Fruit fly (Drosophila melanogaster) whole organism, embryonic: Measurements from ENCODE around the gene sro.

Experiments
- ATbp ChIP-seq: fragments of 200-800 bp; sonication (Bioruptor generic); optimal IDR thresholded peaks from 2 replicates; lab custom pipeline; 2017; ENCODE audit warnings: missing biosample characterization, mild to moderate bottlenecking, missing genetic modification characterization, missing genetic modification reagents
- Atf3 ChIP-seq: fragments of 200-800 bp; sonication (Bioruptor generic); optimal IDR thresholded peaks from 3 replicates; lab custom pipeline; 2016; ENCODE audit warnings: missing biosample characterization, missing genetic modification characterization
- CG10321 ChIP-seq: fragments of 200-800 bp; sonication (Bioruptor generic); IDR thresholded peaks from 2 replicates; pipeline ENCODE4 v1.3.6; 2022; ENCODE audit warnings: missing biosample characterization, missing genetic modification characterization
- CG10979 ChIP-seq: fragments of 200-800 bp; sonication (Bioruptor generic); optimal IDR thresholded peaks from 2 replicates; lab custom pipeline; 2018; ENCODE audit warnings: missing biosample characterization, mild to moderate bottlenecking, missing genetic modification characterization, moderate library complexity
- CG11504 ChIP-seq: fragments of 200-800 bp; sonication (Bioruptor generic); optimal IDR thresholded peaks from 3 replicates; lab custom pipeline; 2019; ENCODE audit warnings: missing biosample characterization, mild to moderate bottlenecking, missing genetic modification characterization, moderate library complexity
- CG12071 ChIP-seq: fragments of 200-800 bp; sonication (Bioruptor generic); optimal IDR thresholded peaks from 3 replicates; lab custom pipeline; 2018; ENCODE audit warnings: missing biosample characterization, mild to moderate bottlenecking, missing genetic modification characterization
- CG12942 ChIP-seq: fragments of 200-800 bp; sonication (Bioruptor generic); optimal IDR thresholded peaks from 3 replicates; lab custom pipeline; 2016; ENCODE audit warnings: missing biosample characterization, missing genetic modification characterization
- CG13296 ChIP-seq: fragments of 200-800 bp; sonication (Bioruptor generic); optimal IDR thresholded peaks from 3 replicates; lab custom pipeline; 2018; ENCODE audit warnings: missing biosample characterization, mild to moderate bottlenecking, missing genetic modification characterization
- CG17328 ChIP-seq: fragments of 200-800 bp; sonication (Bioruptor generic); IDR thresholded peaks from 2 replicates; pipeline ENCODE4 v1.3.6; 2022; ENCODE audit warnings: missing biosample characterization, missing genetic modification characterization
- CG17912 ChIP-seq: fragments of 200-800 bp; sonication (Bioruptor generic); optimal IDR thresholded peaks from 2 replicates; lab custom pipeline; 2018; ENCODE audit warnings: missing biosample characterization, mild to moderate bottlenecking, missing genetic modification characterization
- CG2202 ChIP-seq: fragments of 200-800 bp; sonication (Bioruptor generic); optimal IDR thresholded peaks from 2 replicates; lab custom pipeline; 2018; ENCODE audit warnings: missing biosample characterization, mild to moderate bottlenecking, missing genetic modification characterization
- CG2678 ChIP-seq: fragments of 200-800 bp; sonication (Bioruptor generic); optimal IDR thresholded peaks from 3 replicates; lab custom pipeline; 2019; ENCODE audit warnings: missing biosample characterization, mild to moderate bottlenecking, missing genetic modification characterization, moderate library complexity
- CG2875 ChIP-seq: fragments of 200-800 bp; sonication (Bioruptor generic); optimal IDR thresholded peaks from 2 replicates; lab custom pipeline; 2017; ENCODE audit warnings: missing biosample characterization, mild to moderate bottlenecking, missing genetic modification characterization, missing genetic modification reagents
- CG31441 ChIP-seq: fragments of 200-800 bp; sonication (Bioruptor generic); IDR thresholded peaks from 2 replicates; pipeline ENCODE4 v1.3.6; 2022; ENCODE audit warnings: missing biosample characterization, missing genetic modification characterization
- CG42726 ChIP-seq: fragments of 200-800 bp; sonication (Bioruptor generic); IDR thresholded peaks from 2 replicates; pipeline ENCODE4 v1.3.6; 2022; ENCODE audit warnings: missing biosample characterization, missing genetic modification characterization; ENCODE audit not compliant: partially characterized antibody
- CG8089 ChIP-seq: fragments of 200-800 bp; sonication (Bioruptor generic); optimal IDR thresholded peaks from 3 replicates; lab custom pipeline; 2016; ENCODE audit warnings: missing biosample characterization, missing genetic modification characterization
- CG9437 ChIP-seq: fragments of 200-800 bp; sonication (Bioruptor generic); optimal IDR thresholded peaks from 2 replicates; lab custom pipeline; 2018; ENCODE audit warnings: missing biosample characterization, mild to moderate bottlenecking, missing genetic modification characterization
- Dbx ChIP-seq: fragments of 200-800 bp; sonication (Bioruptor generic); IDR thresholded peaks from 3 replicates; pipeline ENCODE4 v1.3.6; 2022; ENCODE audit warnings: missing biosample characterization, missing genetic modification characterization
- Drgx ChIP-seq: fragments of 200-800 bp; sonication (Bioruptor generic); IDR thresholded peaks from 2 replicates; pipeline ENCODE4 v1.3.6; 2022; ENCODE audit warnings: missing biosample characterization, missing genetic modification characterization
- E2f2 ChIP-seq: fragments of 200-800 bp; sonication (Bioruptor generic); IDR thresholded peaks from 2 replicates; pipeline ENCODE4 v1.3.6; 2022; ENCODE audit warnings: missing biosample characterization, missing genetic modification characterization
- Eip74EF ChIP-seq, 2 experiments: fragments of 200-800 bp in 1 of 2; fragments of >200 bp in 1 of 2; sonication (Bioruptor generic) in 1 of 2; optimal IDR thresholded peaks; 2 replicates each; lab custom pipeline; 2017 to 2019; ENCODE audit warnings: missing biosample characterization in 2 of 2, missing genetic modification characterization in 2 of 2, mild to moderate bottlenecking in 1 of 2, moderate library complexity in 1 of 2
- HLH3B ChIP-seq: fragments of 200-800 bp; sonication (Bioruptor generic); IDR thresholded peaks from 2 replicates; pipeline ENCODE4 v1.3.6; 2022; ENCODE audit warnings: missing biosample characterization, missing genetic modification characterization
- Hmr ChIP-seq: fragments of 200-800 bp; sonication (Bioruptor generic); optimal IDR thresholded peaks from 3 replicates; lab custom pipeline; 2017; ENCODE audit warnings: mild to moderate bottlenecking, missing biosample characterization, missing genetic modification reagents, missing genetic modification characterization
- MBD-R2 ChIP-seq: fragments of 200-800 bp; sonication (Bioruptor generic); IDR thresholded peaks from 2 replicates; pipeline ENCODE4 v1.3.6; 2022; ENCODE audit warnings: missing biosample characterization, missing genetic modification characterization
- Med ChIP-seq: fragments of 200-800 bp; sonication (Bioruptor generic); peaks from one replicate; lab custom pipeline; 2016; ENCODE audit warnings: missing biosample characterization, missing genetic modification characterization, mild to moderate bottlenecking, inconsistent platforms, moderate library complexity
- Rx ChIP-seq: fragments of 200-800 bp; sonication (Bioruptor generic); IDR thresholded peaks from 2 replicates; pipeline ENCODE4 v1.3.6; 2022; ENCODE audit warnings: missing biosample characterization, missing genetic modification characterization
- Trl ChIP-seq, 3 experiments: fragments of >200 bp in 2 of 3; fragments of 200-800 bp in 1 of 3; sonication (Bioruptor generic) in 1 of 3; optimal IDR thresholded peaks; 2 replicates in 1 of 3; 3 replicates in 2 of 3; lab custom pipeline; 2016 to 2017; ENCODE audit warnings: missing biosample characterization in 1 of 3, missing genetic modification characterization in 1 of 3
- Xbp1 ChIP-seq: fragments of 200-800 bp; sonication (Bioruptor generic); optimal IDR thresholded peaks from 3 replicates; lab custom pipeline; 2016; ENCODE audit warnings: missing biosample characterization, mild to moderate bottlenecking, missing genetic modification characterization
- ato ChIP-seq: fragments of 200-800 bp; sonication (Bioruptor generic); IDR thresholded peaks from 2 replicates; pipeline ENCODE4 v1.3.6; 2022; ENCODE audit warnings: missing biosample characterization, missing genetic modification characterization; ENCODE audit not compliant: partially characterized antibody
- bsh ChIP-seq, 2 experiments: fragments of 200-800 bp; sonication (Bioruptor generic); optimal IDR thresholded peaks; 2 replicates each; lab custom pipeline; 2017 to 2018; ENCODE audit warnings: mild to moderate bottlenecking in 2 of 2, missing biosample characterization in 2 of 2, missing genetic modification characterization in 2 of 2, moderate library complexity in 1 of 2
- caup ChIP-seq: fragments of 200-800 bp; sonication (Bioruptor generic); optimal IDR thresholded peaks from 3 replicates; lab custom pipeline; 2017; ENCODE audit warnings: missing biosample characterization, mild to moderate bottlenecking, missing genetic modification characterization, moderate library complexity; ENCODE audit not compliant: severe bottlenecking
- ci ChIP-seq: fragments of 200-800 bp; sonication (Bioruptor generic); IDR thresholded peaks from 3 replicates; pipeline ENCODE4 v1.3.6; 2022; ENCODE audit warnings: missing biosample characterization, missing genetic modification characterization
- dimm ChIP-seq: fragments of 200-800 bp; sonication (Bioruptor generic); IDR thresholded peaks from 2 replicates; pipeline ENCODE4 v1.3.6; 2022; ENCODE audit warnings: missing biosample characterization, missing genetic modification characterization
- eyg ChIP-seq: fragments of 200-800 bp; sonication (Bioruptor generic); optimal IDR thresholded peaks from 3 replicates; lab custom pipeline; 2016; ENCODE audit warnings: missing biosample characterization, missing genetic modification characterization
- gfzf ChIP-seq: fragments of 200-800 bp; sonication (Bioruptor generic); optimal IDR thresholded peaks from 2 replicates; lab custom pipeline; 2016; ENCODE audit warnings: missing biosample characterization, mild to moderate bottlenecking, missing genetic modification characterization, moderate library complexity
- ham ChIP-seq: fragments of 200-800 bp; sonication (Bioruptor generic); IDR thresholded peaks from 2 replicates; pipeline ENCODE4 v1.3.6; 2022; ENCODE audit warnings: missing biosample characterization, missing genetic modification characterization
- hb ChIP-seq: fragments of 200-800 bp; sonication (Bioruptor generic); IDR thresholded peaks from 3 replicates; pipeline ENCODE4 v1.3.6; 2022; ENCODE audit warnings: missing biosample characterization, missing genetic modification characterization; ENCODE audit not compliant: partially characterized antibody
- ken ChIP-seq: fragments of 200-800 bp; sonication (Bioruptor generic); IDR thresholded peaks from 3 replicates; pipeline ENCODE4 v1.3.6; 2022; ENCODE audit warnings: missing biosample characterization, missing genetic modification characterization
- lab ChIP-seq: fragments of 200-800 bp; sonication (Bioruptor generic); optimal IDR thresholded peaks from 3 replicates; lab custom pipeline; 2017; ENCODE audit warnings: missing biosample characterization, missing genetic modification characterization, mild to moderate bottlenecking, moderate library complexity, missing genetic modification reagents
- lilli ChIP-seq: fragments of 200-800 bp; sonication (Bioruptor generic); optimal IDR thresholded peaks from 3 replicates; lab custom pipeline; 2016; ENCODE audit warnings: missing biosample characterization, missing genetic modification characterization
- mam ChIP-seq: fragments of 200-800 bp; sonication (Bioruptor generic); optimal IDR thresholded peaks from 3 replicates; lab custom pipeline; 2016; ENCODE audit warnings: missing biosample characterization, missing genetic modification characterization
- odd ChIP-seq: fragments of 200-800 bp; sonication (Bioruptor generic); optimal IDR thresholded peaks from 2 replicates; lab custom pipeline; 2017; ENCODE audit warnings: missing biosample characterization, mild to moderate bottlenecking, missing genetic modification characterization
- pan ChIP-seq, 4 experiments: fragments of >200 bp in 3 of 4; fragments of 200-800 bp in 1 of 4; sonication (Bioruptor generic) in 1 of 4; optimal IDR thresholded peaks in 3 of 4; IDR thresholded peaks in 1 of 4; 2 replicates each; pipeline versions ENCODE4 v1.3.6 to Lab custom; 2017 to 2022; ENCODE audit warnings: missing biosample characterization in 2 of 4, missing genetic modification characterization in 2 of 4, mixed read lengths in 1 of 4
- ranshi ChIP-seq: fragments of 200-800 bp; sonication (Bioruptor generic); IDR thresholded peaks from 2 replicates; pipeline ENCODE4 v1.3.6; 2022; ENCODE audit warnings: missing biosample characterization, missing genetic modification characterization
- rib ChIP-seq: fragments of 200-800 bp; sonication (Bioruptor generic); IDR thresholded peaks from 2 replicates; pipeline ENCODE4 v1.3.6; 2022; ENCODE audit warnings: missing biosample characterization, missing genetic modification characterization
- run ChIP-seq: fragments of 200-800 bp; sonication (Bioruptor generic); optimal IDR thresholded peaks from 3 replicates; lab custom pipeline; 2018; ENCODE audit warnings: missing biosample characterization, mild to moderate bottlenecking, missing genetic modification characterization
- tin ChIP-seq: fragments of 200-800 bp; sonication (Bioruptor generic); optimal IDR thresholded peaks from 3 replicates; lab custom pipeline; 2016; ENCODE audit warnings: missing biosample characterization, missing genetic modification characterization
- twi ChIP-seq: fragments of 200-800 bp; optimal IDR thresholded peaks from 2 replicates; lab custom pipeline; 2019; ENCODE audit warnings: missing biosample characterization, mild to moderate bottlenecking, missing genetic modification characterization, moderate library complexity
- vvl ChIP-seq: fragments of 200-800 bp; sonication (Bioruptor generic); IDR thresholded peaks from 2 replicates; pipeline ENCODE4 v1.3.6; 2022; ENCODE audit warnings: missing biosample characterization, missing genetic modification characterization

Gene sro

DNA sequence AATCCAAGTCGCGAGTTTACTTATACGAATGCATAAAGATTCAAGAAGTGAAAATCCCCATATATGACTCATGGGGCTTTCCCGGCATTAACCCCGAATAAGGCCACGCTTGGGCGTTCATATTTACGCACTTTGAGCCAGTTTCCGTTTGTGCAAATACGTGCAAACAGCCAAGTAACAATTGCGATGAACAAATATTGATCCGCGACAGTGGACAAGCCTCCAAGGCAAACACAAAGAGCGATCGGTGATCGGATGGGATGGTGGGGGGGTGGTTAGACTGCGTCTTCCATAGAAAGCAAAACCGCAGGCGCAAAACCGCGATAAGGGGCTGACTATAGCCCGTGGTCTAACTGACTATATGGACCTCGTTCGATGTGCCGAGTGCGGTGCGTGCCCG lies 37.2 kb upstream of the sro start (continued):
- no peak for TF ChIP-seq dimm (GFP tag; lab: Robert Waterston, UW)
- TF ChIP-seq mam (GFP tag; lab: Kevin White, UChicago), result no peak
- no peak for TF ChIP-seq lilli
- TF ChIP-seq CG12942 (GFP tag; lab: Kevin White, UChicago), result peak; percentile 14
- TF ChIP-seq rib (GFP tag; lab: Robert Waterston, UW), result no peak
- TF ChIP-seq Dbx (GFP tag; lab: Robert Waterston, UW), result 0 out of 3 replicates have a peak, but pooled peaks have one; percentile 40
- peak; percentile 11; the same call in 1 of the 2 replicates for TF ChIP-seq vvl (GFP tag; lab: Robert Waterston, UW)
- peak; percentile 36 for TF ChIP-seq Drgx (GFP tag; lab: Robert Waterston, UW)
- 0 out of 2 replicates have a peak, but pooled peaks have one; percentile 38 for TF ChIP-seq ranshi (GFP tag; lab: Robert Waterston, UW)
- no peak for TF ChIP-seq tin
- TF ChIP-seq Atf3 (GFP tag; lab: Kevin White, UChicago), result peak; percentile 0
- TF ChIP-seq CG10321 (GFP tag; lab: Robert Waterston, UW), result no peak
- TF ChIP-seq Med (GFP tag; lab: Kevin White, UChicago), result peak; percentile 89
- 0 out of 2 replicates have a peak, but pooled peaks have one; percentile 10 for TF ChIP-seq Rx (GFP tag; lab: Robert Waterston, UW)
- TF ChIP-seq ci (GFP tag; lab: Robert Waterston, UW), result peak; percentile 69; the same call in 2 of the 3 replicates
- TF ChIP-seq Trl (optimal IDR thresholded peaks at IDR 0.05; lab: Kevin White, UChicago), result no peak
- TF ChIP-seq Trl (GFP tag; optimal IDR thresholded peaks at IDR 0.05; lab: Kevin White, UChicago), result peak; percentile 12
- peak in 1 of 2 experiments; percentile 3 for TF ChIP-seq Eip74EF (GFP tag; optimal IDR thresholded peaks at IDR 0.05; lab: Kevin White, UChicago)
- TF ChIP-seq Hmr (GFP tag; lab: Kevin White, UChicago), result peak; percentile 7
- no peak for TF ChIP-seq twi (tag; lab: Kevin White, UChicago)
- peak in 1 of 2 experiments; percentile 6 for TF ChIP-seq bsh (GFP tag; optimal IDR thresholded peaks at IDR 0.05; lab: Kevin White, UChicago)
- peak; percentile 53 for TF ChIP-seq lab (GFP tag; lab: Kevin White, UChicago)
- no peak for TF ChIP-seq hb (GFP tag; lab: Robert Waterston, UW)
- no peak for TF ChIP-seq pan (optimal IDR thresholded peaks at IDR 0.05; lab: Kevin White, UChicago)
- TF ChIP-seq pan (GFP tag; optimal IDR thresholded peaks at IDR 0.05 in 1 of 2, IDR thresholded peaks at IDR 0.05 in 1 of 2), result peak in 1 of 2 experiments; percentile 38
- TF ChIP-seq HLH3B, result peak; percentile 41; the same call in 1 of the 2 replicates
- no peak for TF ChIP-seq CG2202
- peak; percentile 47 for TF ChIP-seq CG2875 (GFP tag; lab: Kevin White, UChicago)
- TF ChIP-seq CG17912 (GFP tag; lab: Kevin White, UChicago), result peak; percentile 18
- peak; percentile 71 for TF ChIP-seq CG12071 (GFP tag; lab: Kevin White, UChicago)
- no peak for TF ChIP-seq ato (GFP tag; lab: Robert Waterston, UW)
- TF ChIP-seq caup (GFP tag; lab: Kevin White, UChicago), result peak; percentile 18
- no peak for TF ChIP-seq gfzf (GFP tag; lab: Kevin White, UChicago)
- TF ChIP-seq odd, result no peak
- TF ChIP-seq CG31441 (GFP tag; lab: Robert Waterston, UW), result no peak
- TF ChIP-seq ATbp (GFP tag; lab: Kevin White, UChicago), result peak; percentile 80
- 0 out of 2 replicates have a peak, but pooled peaks have one; percentile 32 for TF ChIP-seq CG17328
- TF ChIP-seq CG2678, result peak; percentile 31
- peak; percentile 19 for TF ChIP-seq CG8089 (GFP tag; lab: Kevin White, UChicago)
- peak; percentile 27 for TF ChIP-seq CG11504 (tag; lab: Kevin White, UChicago)
- no peak for TF ChIP-seq Xbp1 (GFP tag; lab: Kevin White, UChicago)
- no peak for TF ChIP-seq CG9437 (GFP tag; lab: Kevin White, UChicago)
- no peak for TF ChIP-seq eyg
- TF ChIP-seq E2f2 (GFP tag; lab: Robert Waterston, UW), result no peak
- TF ChIP-seq ham (GFP tag; lab: Robert Waterston, UW), result no peak
- TF ChIP-seq CG10979 (tag; lab: Kevin White, UChicago), result no peak
- no peak for TF ChIP-seq CG42726 (GFP tag; lab: Robert Waterston, UW)
- peak; percentile 13; the same call in 1 of the 2 replicates for TF ChIP-seq MBD-R2
- peak; percentile 5 for TF ChIP-seq CG13296
- TF ChIP-seq run, result no peak
- 0 out of 3 replicates have a peak, but pooled peaks have one; percentile 40 for TF ChIP-seq ken (GFP tag; lab: Robert Waterston, UW)
